Worm (Caenorhabditis elegans) whole organism, L1 larva: ENCODE measurements around the gene mltn-10.

Experiments used
- C34B4.2 ChIP-seq: sonication (generic microtip); optimal IDR thresholded peaks from 2 replicates; lab custom pipeline; 2017; ENCODE audit warnings: mild to moderate bottlenecking, missing genetic modification characterization, missing compliant biosample characterization
- F16B12.6 ChIP-seq: fragments of 150-350 bp; optimal IDR thresholded peaks from 2 replicates; lab custom pipeline; 2014; ENCODE audit warnings: missing biosample characterization, missing genetic modification characterization
- Y116A8C.19 ChIP-seq: sonication (generic microtip); optimal IDR thresholded peaks from 2 replicates; lab custom pipeline; 2016; ENCODE audit warnings: missing compliant biosample characterization, missing genetic modification characterization, borderline replicate concordance
- aha-1 ChIP-seq: fragments of 150-350 bp; optimal IDR thresholded peaks from 2 replicates; lab custom pipeline; 2014; ENCODE audit warnings: missing biosample characterization, missing genetic modification characterization
- blmp-1 ChIP-seq: fragments of 150-350 bp; optimal IDR thresholded peaks from 2 replicates; lab custom pipeline; 2014; ENCODE audit warnings: missing biosample characterization, missing genetic modification characterization
- ces-1 ChIP-seq: fragments of 150-350 bp; optimal IDR thresholded peaks from 2 replicates; lab custom pipeline; 2014; ENCODE audit warnings: missing biosample characterization, missing genetic modification reagents, missing genetic modification characterization
- dpl-1 ChIP-seq, 3 experiments: fragments of 150-350 bp in 2 of 3; sonication (generic microtip) in 1 of 3; optimal IDR thresholded peaks; 2 replicates each; lab custom pipeline; 2014 to 2017; ENCODE audit warnings: missing biosample characterization in 3 of 3, missing genetic modification characterization in 3 of 3, missing genetic modification reagents in 3 of 3
- efl-3 ChIP-seq: fragments of 200-800 bp; sonication (Bioruptor generic); optimal IDR thresholded peaks from 2 replicates; lab custom pipeline; 2018; ENCODE audit warnings: mild to moderate bottlenecking, missing genetic modification characterization, missing compliant biosample characterization
- elt-3 ChIP-seq, 6 experiments: fragments of 150-350 bp in 1 of 6; sonication (generic microtip); optimal IDR thresholded peaks; 2 replicates each; lab custom pipeline; 2017 to 2018; ENCODE audit warnings: missing biosample characterization in 6 of 6, missing genetic modification characterization in 6 of 6, inconsistent platforms in 1 of 6
- fkh-10 ChIP-seq: sonication (generic microtip); optimal IDR thresholded peaks from 2 replicates; lab custom pipeline; 2017; ENCODE audit warnings: missing biosample characterization, missing genetic modification reagents, missing genetic modification characterization
- isw-1 ChIP-seq: fragments of 200-800 bp; sonication (Bioruptor generic); IDR thresholded peaks from 2 replicates; pipeline ENCODE4 v1.3.6; 2022; ENCODE audit warnings: missing genetic modification characterization, missing compliant biosample characterization
- jun-1 ChIP-seq: fragments of 150-350 bp; optimal IDR thresholded peaks from 2 replicates; lab custom pipeline; 2014; ENCODE audit warnings: missing biosample characterization, missing genetic modification reagents, missing genetic modification characterization
- lin-14 ChIP-seq: fragments of 200-800 bp; sonication (Bioruptor generic); optimal IDR thresholded peaks from 2 replicates; lab custom pipeline; 2018; ENCODE audit warnings: mild to moderate bottlenecking, missing genetic modification characterization, moderate library complexity, missing compliant biosample characterization
- lin-39 ChIP-seq: fragments of 150-350 bp; optimal IDR thresholded peaks from 2 replicates; lab custom pipeline; 2014; ENCODE audit warnings: missing biosample characterization, missing genetic modification reagents, missing genetic modification characterization
- mab-9 ChIP-seq: fragments of 200-800 bp; sonication (Bioruptor generic); IDR thresholded peaks from 2 replicates; pipeline ENCODE4 v1.3.6; 2022; ENCODE audit warnings: missing genetic modification reagents, missing genetic modification characterization, missing compliant biosample characterization
- mdl-1 ChIP-seq, 2 experiments: fragments of 150-350 bp; optimal IDR thresholded peaks; 2 replicates each; lab custom pipeline; 2014 to 2017; ENCODE audit warnings: missing biosample characterization in 2 of 2, missing genetic modification characterization in 2 of 2, inconsistent platforms in 1 of 2
- mep-1 ChIP-seq: fragments of 150-350 bp; optimal IDR thresholded peaks from 2 replicates; lab custom pipeline; 2014; ENCODE audit warnings: missing biosample characterization, missing genetic modification characterization
- nhr-12 ChIP-seq: sonication (generic microtip); optimal IDR thresholded peaks from 2 replicates; lab custom pipeline; 2017; ENCODE audit warnings: missing biosample characterization, missing genetic modification characterization
- nhr-19 ChIP-seq: fragments of 200-800 bp; sonication (Bioruptor generic); conservative IDR thresholded peaks from 2 replicates; pipeline ENCODE4 v1.3.6; 2022; ENCODE audit warnings: missing genetic modification characterization, missing compliant biosample characterization
- nhr-20 ChIP-seq: sonication (generic microtip); optimal IDR thresholded peaks from 2 replicates; lab custom pipeline; 2016; ENCODE audit warnings: mild to moderate bottlenecking, missing genetic modification characterization, missing compliant biosample characterization
- nhr-28 ChIP-seq: fragments of 150-350 bp; optimal IDR thresholded peaks from 2 replicates; lab custom pipeline; 2014; ENCODE audit warnings: missing biosample characterization, missing genetic modification characterization
- nhr-47 ChIP-seq: sonication (generic microtip); optimal IDR thresholded peaks from 2 replicates; lab custom pipeline; 2016; ENCODE audit warnings: mild to moderate bottlenecking, missing genetic modification characterization, moderate library complexity, missing compliant biosample characterization
- nhr-76 ChIP-seq: sonication (generic microtip); optimal IDR thresholded peaks from 2 replicates; lab custom pipeline; 2017; ENCODE audit warnings: missing biosample characterization, missing genetic modification characterization
- nhr-77 ChIP-seq: fragments of 150-350 bp; optimal IDR thresholded peaks from 2 replicates; lab custom pipeline; 2014; ENCODE audit warnings: missing biosample characterization, missing genetic modification characterization
- nhr-85 ChIP-seq: sonication (generic microtip); peaks from one replicate; lab custom pipeline; 2016; ENCODE audit warnings: missing genetic modification characterization, inconsistent platforms, missing compliant biosample characterization
- rnt-1 ChIP-seq: sonication (generic microtip); optimal IDR thresholded peaks from 2 replicates; lab custom pipeline; 2016; ENCODE audit warnings: mild to moderate bottlenecking, missing genetic modification characterization, moderate library complexity, missing compliant biosample characterization
- sup-37 ChIP-seq: fragments of 200-800 bp; sonication (Bioruptor generic); optimal IDR thresholded peaks from 2 replicates; lab custom pipeline; 2018; ENCODE audit warnings: mild to moderate bottlenecking, missing genetic modification characterization, missing compliant biosample characterization
- swsn-7 ChIP-seq: sonication (generic microtip); optimal IDR thresholded peaks from 2 replicates; lab custom pipeline; 2016; ENCODE audit warnings: missing genetic modification characterization, missing compliant biosample characterization
- tbx-2 ChIP-seq: sonication (generic microtip); optimal IDR thresholded peaks from 2 replicates; lab custom pipeline; 2016; ENCODE audit warnings: missing genetic modification characterization, missing compliant biosample characterization
- tlp-1 ChIP-seq: fragments of 150-350 bp; optimal IDR thresholded peaks from 2 replicates; lab custom pipeline; 2014; ENCODE audit warnings: missing biosample characterization, missing genetic modification characterization
- unc-130 ChIP-seq: fragments of 150-350 bp; optimal IDR thresholded peaks from 2 replicates; lab custom pipeline; 2017; ENCODE audit warnings: missing biosample characterization, missing genetic modification characterization, inconsistent platforms
- unc-86 ChIP-seq: sonication (generic microtip); optimal IDR thresholded peaks from 2 replicates; lab custom pipeline; 2016; ENCODE audit warnings: missing genetic modification characterization, missing compliant biosample characterization
- xbp-1 ChIP-seq: sonication (generic microtip); optimal IDR thresholded peaks from 2 replicates; lab custom pipeline; 2016; ENCODE audit warnings: missing genetic modification characterization, missing compliant biosample characterization
- ztf-11 ChIP-seq, 2 experiments: sonication (generic microtip); optimal IDR thresholded peaks; 2 replicates each; lab custom pipeline; 2016 to 2017; ENCODE audit warnings: missing genetic modification characterization in 2 of 2, missing biosample characterization in 1 of 2, missing compliant biosample characterization in 1 of 2

Gene mltn-10

ce11 chrII:14618158-14618557 lies 4.7 kb upstream of the mltn-10 start:
- TF ChIP-seq efl-3 (GFP tag; lab: Kevin White, UChicago) = no peak
- TF ChIP-seq nhr-47 (tag; lab: Kevin White, UChicago) = no peak
- no peak for TF ChIP-seq jun-1 (tag; lab: Kevin White, UChicago)

- peak; percentile 29 for TF ChIP-seq nhr-85 (tag; lab: Kevin White, UChicago)
- no peak for TF ChIP-seq swsn-7 (tag; lab: Kevin White, UChicago)
- TF ChIP-seq elt-3 (tag; optimal IDR thresholded peaks at IDR 0.05; lab: Kevin White, UChicago) = peak in 2 of 6 experiments; percentile 6 to 12
- peak; percentile 11 for TF ChIP-seq blmp-1 (tag; lab: Kevin White, UChicago)
- TF ChIP-seq mab-9 = 0 out of 2 replicates have a peak, but pooled peaks have one; percentile 32
- no peak for TF ChIP-seq aha-1 (tag; lab: Kevin White, UChicago)
- TF ChIP-seq, all 84 proteins: peak for 4
Measured at ce11 chrII:14618764-14619163, 4.1 kb upstream of the mltn-10 start.

- TF ChIP-seq elt-3 (tag; optimal IDR thresholded peaks at IDR 0.05; lab: Kevin White, UChicago) (peak in 1 of 6 experiments; percentile 13), nhr-85 (tag; lab: Kevin White, UChicago) (peak; percentile 50), tbx-2 (tag; lab: Kevin White, UChicago) (no peak), aha-1 (tag; lab: Kevin White, UChicago) (no peak), nhr-77 (no peak)
Measured at ce11 chrII:14619806-14620205, 3.1 kb upstream of the mltn-10 start.

ce11 chrII:14620730-14621129 lies 2.1 kb upstream of the mltn-10 start:
- TF ChIP-seq nhr-85 (tag; lab: Kevin White, UChicago) (no peak), nhr-19 (GFP tag; lab: Robert Waterston, UW) (no peak), xbp-1 (no peak), mep-1 (no peak), ces-1 (GFP tag; lab: Kevin White, UChicago) (no peak), isw-1 (GFP tag; lab: Robert Waterston, UW) (no peak), F16B12.6 (no peak), fkh-10 (GFP tag; lab: Kevin White, UChicago) (no peak), dpl-1 (GFP tag; optimal IDR thresholded peaks at IDR 0.05; lab: Kevin White, UChicago) (no peak), unc-86 (tag; lab: Kevin White, UChicago) (no peak), rnt-1 (tag; lab: Kevin White, UChicago) (no peak), aha-1 (tag; lab: Kevin White, UChicago) (no peak), ztf-11 (tag; optimal IDR thresholded peaks at IDR 0.05; lab: Kevin White, UChicago) (no peak), mdl-1 (tag; optimal IDR thresholded peaks at IDR 0.05; lab: Kevin White, UChicago) (no peak), C34B4.2 (tag; lab: Kevin White, UChicago) (no peak), lin-14 (GFP tag; lab: Kevin White, UChicago) (no peak), unc-130 (tag; lab: Kevin White, UChicago) (no peak), nhr-20 (no peak), sup-37 (no peak)

ce11 chrII:14626883-14627282 lies 4.0 kb downstream of the mltn-10 start:
- TF ChIP-seq lin-39 (tag; lab: Kevin White, UChicago) (no peak), nhr-77 (no peak), nhr-76 (tag; lab: Kevin White, UChicago) (no peak), blmp-1 (tag; lab: Kevin White, UChicago) (peak; percentile 97)

- TF ChIP-seq nhr-28 (tag; lab: Kevin White, UChicago) (no peak), mep-1 (no peak), nhr-76 (tag; lab: Kevin White, UChicago) (no peak), tlp-1 (no peak), nhr-12 (no peak), tbx-2 (tag; lab: Kevin White, UChicago) (no peak), Y116A8C.19 (no peak), unc-86 (tag; lab: Kevin White, UChicago) (no peak)
Measured at ce11 chrII:14627330-14627729, 4.5 kb downstream of the mltn-10 start, which contains the start of gene tag-297. Gene tag-297 (plus strand): TSS chrII:14627630.
